Fruit fly (Drosophila melanogaster) whole organism, embryonic: Measurements from ENCODE around the gene CG18473.
A peak's percentile ranks its signal among the peaks of the same experiment; 100 is the strongest.

Source experiments
- Abd-B ChIP-seq: fragments of 200-800 bp; sonication (Bioruptor generic); optimal IDR thresholded peaks from 2 replicates; lab custom pipeline; 2018; ENCODE audit warnings: missing biosample characterization, mild to moderate bottlenecking, missing genetic modification characterization, moderate library complexity
- Bdp1 ChIP-seq: fragments of 200-800 bp; sonication (Bioruptor generic); optimal IDR thresholded peaks from 3 replicates; lab custom pipeline; 2016; ENCODE audit warnings: missing biosample characterization, missing genetic modification characterization
- CG10431 ChIP-seq: fragments of 200-800 bp; sonication (Bioruptor generic); optimal IDR thresholded peaks from 3 replicates; lab custom pipeline; 2018; ENCODE audit warnings: missing biosample characterization, mild to moderate bottlenecking, missing genetic modification characterization
- CG10543 ChIP-seq: fragments of 200-800 bp; sonication (Bioruptor generic); optimal IDR thresholded peaks from 3 replicates; lab custom pipeline; 2017; ENCODE audit warnings: missing biosample characterization, mild to moderate bottlenecking, missing genetic modification characterization, moderate library complexity
- CG11093 ChIP-seq: fragments of 200-800 bp; sonication (Bioruptor generic); IDR thresholded peaks from 3 replicates; pipeline ENCODE4 v1.3.6; 2022; ENCODE audit warnings: missing biosample characterization, missing genetic modification characterization
- CG11504 ChIP-seq: fragments of 200-800 bp; sonication (Bioruptor generic); optimal IDR thresholded peaks from 3 replicates; lab custom pipeline; 2019; ENCODE audit warnings: missing biosample characterization, mild to moderate bottlenecking, missing genetic modification characterization, moderate library complexity
- CG1233 ChIP-seq: fragments of 200-800 bp; sonication (Bioruptor generic); optimal IDR thresholded peaks from 4 replicates; lab custom pipeline; 2018; ENCODE audit warnings: missing biosample characterization, mild to moderate bottlenecking, missing genetic modification characterization
- CG14014 ChIP-seq: fragments of 200-800 bp; sonication (Bioruptor generic); IDR thresholded peaks from 2 replicates; pipeline ENCODE4 v1.3.6; 2022; ENCODE audit warnings: missing biosample characterization, missing genetic modification characterization
- CG15269 ChIP-seq: fragments of 200-800 bp; sonication (Bioruptor generic); optimal IDR thresholded peaks from 2 replicates; lab custom pipeline; 2018; ENCODE audit warnings: missing biosample characterization, mild to moderate bottlenecking, missing genetic modification characterization, moderate library complexity
- CG15601 ChIP-seq: fragments of 200-800 bp; sonication (Bioruptor generic); optimal IDR thresholded peaks from 3 replicates; lab custom pipeline; 2019; ENCODE audit warnings: missing biosample characterization, mild to moderate bottlenecking, missing genetic modification characterization, moderate library complexity
- CG17568 ChIP-seq: fragments of 200-800 bp; sonication (Bioruptor generic); optimal IDR thresholded peaks from 2 replicates; lab custom pipeline; 2018; ENCODE audit warnings: missing biosample characterization, mild to moderate bottlenecking, missing genetic modification characterization, moderate library complexity
- CG18619 ChIP-seq: fragments of 200-800 bp; sonication (Bioruptor generic); optimal IDR thresholded peaks from 3 replicates; lab custom pipeline; 2017; ENCODE audit warnings: missing biosample characterization, mild to moderate bottlenecking, missing genetic modification characterization
- CG2712 ChIP-seq: fragments of 200-800 bp; optimal IDR thresholded peaks from 3 replicates; lab custom pipeline; 2019; ENCODE audit warnings: missing biosample characterization, mild to moderate bottlenecking, missing genetic modification characterization, moderate library complexity
- CG2889 ChIP-seq: fragments of 200-800 bp; sonication (Bioruptor generic); IDR thresholded peaks from 3 replicates; pipeline ENCODE4 v1.3.6; 2022; ENCODE audit warnings: missing biosample characterization, missing genetic modification characterization
- CG30403 ChIP-seq: fragments of 200-800 bp; sonication (Bioruptor generic); optimal IDR thresholded peaks from 3 replicates; lab custom pipeline; 2016; ENCODE audit warnings: missing biosample characterization, missing genetic modification characterization
- CG33213 ChIP-seq: fragments of 200-800 bp; sonication (Bioruptor generic); optimal IDR thresholded peaks from 3 replicates; lab custom pipeline; 2016; ENCODE audit warnings: missing biosample characterization, missing genetic modification characterization
- CG34224 ChIP-seq: fragments of 200-800 bp; sonication (Bioruptor generic); IDR thresholded peaks from 3 replicates; pipeline ENCODE4 v1.3.6; 2022; ENCODE audit warnings: missing biosample characterization, missing genetic modification characterization; ENCODE audit not compliant: partially characterized antibody
- CG4282 ChIP-seq: fragments of 200-800 bp; sonication (Bioruptor generic); optimal IDR thresholded peaks from 2 replicates; lab custom pipeline; 2016; ENCODE audit warnings: missing biosample characterization, missing genetic modification characterization
- CG6683 ChIP-seq: fragments of 200-800 bp; sonication (Bioruptor generic); optimal IDR thresholded peaks from 2 replicates; lab custom pipeline; 2017; ENCODE audit warnings: missing biosample characterization, mild to moderate bottlenecking, missing genetic modification characterization, missing genetic modification reagents
- CG7357 ChIP-seq: fragments of 200-800 bp; sonication (Bioruptor generic); IDR thresholded peaks from 3 replicates; pipeline ENCODE4 v1.3.6; 2022; ENCODE audit warnings: missing biosample characterization, missing genetic modification characterization
- CG8765 ChIP-seq: fragments of 200-800 bp; sonication (Bioruptor generic); IDR thresholded peaks from 2 replicates; pipeline ENCODE4 v1.3.6; 2022; ENCODE audit warnings: missing biosample characterization, missing genetic modification characterization
- CoRest ChIP-seq: fragments of 200-800 bp; sonication (Bioruptor generic); optimal IDR thresholded peaks from 3 replicates; lab custom pipeline; 2018; ENCODE audit warnings: missing biosample characterization, mild to moderate bottlenecking, missing genetic modification characterization, moderate library complexity
- CrebB ChIP-seq: fragments of 200-800 bp; sonication (Bioruptor generic); optimal IDR thresholded peaks from 3 replicates; lab custom pipeline; 2018; ENCODE audit warnings: missing biosample characterization, mild to moderate bottlenecking, missing genetic modification characterization
- Dek ChIP-seq: fragments of 200-800 bp; sonication (Bioruptor generic); optimal IDR thresholded peaks from 3 replicates; lab custom pipeline; 2019; ENCODE audit warnings: missing biosample characterization, mild to moderate bottlenecking, missing genetic modification characterization, moderate library complexity
- Dll ChIP-seq: fragments of 200-800 bp; sonication (Bioruptor generic); IDR thresholded peaks from 4 replicates; pipeline ENCODE4 v1.3.6; 2022; ENCODE audit warnings: missing biosample characterization, missing genetic modification characterization; ENCODE audit not compliant: partially characterized antibody
- HHEX ChIP-seq: fragments of 200-800 bp; sonication (Bioruptor generic); optimal IDR thresholded peaks from 3 replicates; lab custom pipeline; 2017; ENCODE audit warnings: missing biosample characterization, mild to moderate bottlenecking, missing genetic modification characterization, missing genetic modification reagents
- Hr78 ChIP-seq, 2 experiments: fragments of 200-800 bp in 1 of 2; fragments of >200 bp in 1 of 2; sonication (Bioruptor generic) in 1 of 2; optimal IDR thresholded peaks; 2 replicates each; lab custom pipeline; 2017 to 2019; ENCODE audit warnings: missing biosample characterization in 2 of 2, missing genetic modification characterization in 2 of 2, mild to moderate bottlenecking in 1 of 2, moderate library complexity in 1 of 2
- Kr ChIP-seq: fragments of 200-800 bp; sonication (Bioruptor generic); optimal IDR thresholded peaks from 2 replicates; lab custom pipeline; 2017; ENCODE audit warnings: missing biosample characterization, mild to moderate bottlenecking, missing genetic modification characterization
- Lim3 ChIP-seq: fragments of 200-800 bp; sonication (Bioruptor generic); IDR thresholded peaks from 2 replicates; pipeline ENCODE4 v1.3.6; 2022; ENCODE audit warnings: missing biosample characterization, missing genetic modification characterization
- MTF-1 ChIP-seq: fragments of 200-800 bp; sonication (Bioruptor generic); optimal IDR thresholded peaks from 2 replicates; lab custom pipeline; 2018; ENCODE audit warnings: missing biosample characterization, mild to moderate bottlenecking, missing genetic modification characterization, borderline replicate concordance
- Opbp ChIP-seq: fragments of 200-800 bp; sonication (Bioruptor generic); IDR thresholded peaks from 3 replicates; pipeline ENCODE4 v1.3.6; 2022; ENCODE audit warnings: missing biosample characterization, missing genetic modification characterization; ENCODE audit not compliant: partially characterized antibody
- Sin3A ChIP-seq: fragments of >200 bp; optimal IDR thresholded peaks from 2 replicates; lab custom pipeline; 2018
- Sry-δ ChIP-seq: fragments of 200-800 bp; sonication (Bioruptor generic); optimal IDR thresholded peaks from 2 replicates; lab custom pipeline; 2016; ENCODE audit warnings: missing biosample characterization, missing genetic modification characterization
- Tbp ChIP-seq: fragments of >200 bp; optimal IDR thresholded peaks from 2 replicates; lab custom pipeline; 2018; ENCODE audit warnings: missing biosample characterization, missing genetic modification characterization
- aop ChIP-seq: fragments of 200-800 bp; sonication (Bioruptor generic); IDR thresholded peaks from 2 replicates; pipeline ENCODE4 v1.3.6; 2022; ENCODE audit warnings: missing biosample characterization, missing genetic modification characterization
- cg ChIP-seq: fragments of 200-800 bp; sonication (Bioruptor generic); optimal IDR thresholded peaks from 3 replicates; lab custom pipeline; 2019; ENCODE audit warnings: missing biosample characterization, mild to moderate bottlenecking, missing genetic modification characterization, moderate library complexity
- chif ChIP-seq, 2 experiments: fragments of 200-800 bp; sonication (Bioruptor generic); optimal IDR thresholded peaks; 3 replicates each; lab custom pipeline; 2016; ENCODE audit warnings: missing biosample characterization in 2 of 2, missing genetic modification characterization in 2 of 2
- crc ChIP-seq: fragments of 200-800 bp; sonication (Bioruptor generic); optimal IDR thresholded peaks from 2 replicates; lab custom pipeline; 2016; ENCODE audit warnings: missing biosample characterization, missing genetic modification characterization
- ems ChIP-seq: fragments of 200-800 bp; sonication (Bioruptor generic); optimal IDR thresholded peaks from 3 replicates; lab custom pipeline; 2016; ENCODE audit warnings: missing biosample characterization, missing genetic modification characterization
- eve ChIP-seq, 2 experiments: fragments of >200 bp; optimal IDR thresholded peaks; 2 replicates each; lab custom pipeline; 2017; ENCODE audit warnings: missing biosample characterization in 2 of 2, missing genetic modification characterization in 2 of 2
- gcm ChIP-seq: fragments of 200-800 bp; sonication (Bioruptor generic); optimal IDR thresholded peaks from 2 replicates; lab custom pipeline; 2019; ENCODE audit warnings: missing biosample characterization, mild to moderate bottlenecking, missing genetic modification characterization, moderate library complexity
- hth ChIP-seq: fragments of >200 bp; optimal IDR thresholded peaks from 2 replicates; lab custom pipeline; 2017; ENCODE audit warnings: inconsistent platforms
- insv ChIP-seq, 2 experiments: fragments of 200-800 bp; sonication (Bioruptor generic); optimal IDR thresholded peaks; 3 replicates each; lab custom pipeline; 2016 to 2018; ENCODE audit warnings: missing biosample characterization in 2 of 2, missing genetic modification characterization in 2 of 2
- nerfin-1 ChIP-seq: fragments of 200-800 bp; sonication (Bioruptor generic); optimal IDR thresholded peaks from 3 replicates; lab custom pipeline; 2019; ENCODE audit warnings: missing biosample characterization, mild to moderate bottlenecking, missing genetic modification characterization, moderate library complexity
- sc ChIP-seq, 3 experiments: fragments of >200 bp in 2 of 3; fragments of 200-800 bp in 1 of 3; sonication (Bioruptor generic) in 1 of 3; optimal IDR thresholded peaks; 2 replicates in 2 of 3; 3 replicates in 1 of 3; lab custom pipeline; 2017; ENCODE audit warnings: mild to moderate bottlenecking in 1 of 3, missing biosample characterization in 1 of 3, missing genetic modification characterization in 1 of 3, missing genetic modification reagents in 1 of 3
- sisA ChIP-seq: fragments of 200-800 bp; sonication (Bioruptor generic); IDR thresholded peaks from 2 replicates; pipeline ENCODE4 v1.3.6; 2022; ENCODE audit warnings: missing biosample characterization, missing genetic modification characterization
- twi ChIP-seq: fragments of 200-800 bp; optimal IDR thresholded peaks from 2 replicates; lab custom pipeline; 2019; ENCODE audit warnings: missing biosample characterization, mild to moderate bottlenecking, missing genetic modification characterization, moderate library complexity
- yki ChIP-seq: fragments of >200 bp; optimal IDR thresholded peaks from 3 replicates; lab custom pipeline; 2018
- zen2 ChIP-seq: fragments of 200-800 bp; sonication (Bioruptor generic); IDR thresholded peaks from 3 replicates; pipeline ENCODE4 v1.3.6; 2022; ENCODE audit warnings: missing biosample characterization, missing genetic modification characterization; ENCODE audit not compliant: partially characterized antibody
- zfh2 ChIP-seq: fragments of 200-800 bp; sonication (Bioruptor generic); optimal IDR thresholded peaks from 2 replicates; lab custom pipeline; 2016; ENCODE audit warnings: missing biosample characterization, missing genetic modification characterization

Gene CG18473

dm6 chr3R:9399951-9400392 is 36.9 kb downstream of the CG18473 start, which contains the start of gene CG34117 (continued):
- peak; percentile 24 for TF ChIP-seq CG33213
- TF ChIP-seq CG6683 (GFP tag; lab: Kevin White, UChicago): peak; percentile 57
- no peak for TF ChIP-seq Opbp
- TF ChIP-seq nerfin-1 (tag; lab: Kevin White, UChicago): peak; percentile 77
- no peak for TF ChIP-seq aop
- TF ChIP-seq CG14014 (GFP tag; lab: Robert Waterston, UW): peak; percentile 83
- TF ChIP-seq Lim3 (GFP tag; lab: Robert Waterston, UW): no peak
- TF ChIP-seq CG7357 (GFP tag; lab: Robert Waterston, UW): peak; percentile 55; the same call in 2 of the 3 replicates
- TF ChIP-seq Hr78 (GFP tag; optimal IDR thresholded peaks at IDR 0.05; lab: Kevin White, UChicago): peak in 1 of 2 experiments; percentile 17
- TF ChIP-seq Sin3A (lab: Kevin White, UChicago): no peak
- peak; percentile 88 for TF ChIP-seq CG15269 (tag; lab: Kevin White, UChicago)
- TF ChIP-seq CG10431 (GFP tag; lab: Kevin White, UChicago): peak; percentile 25
- TF ChIP-seq ems (GFP tag; lab: Kevin White, UChicago): peak; percentile 25
- TF ChIP-seq yki (lab: Kevin White, UChicago): no peak
- no peak for TF ChIP-seq Tbp (GFP tag; lab: Kevin White, UChicago)
- TF ChIP-seq sisA: peak; percentile 79
- peak; percentile 80 for TF ChIP-seq gcm (GFP tag; lab: Kevin White, UChicago)
- peak; percentile 86 for TF ChIP-seq CG30403 (GFP tag; lab: Kevin White, UChicago)
- peak; percentile 18 for TF ChIP-seq Sry-δ
- peak; percentile 71 for TF ChIP-seq CG10543 (GFP tag; lab: Kevin White, UChicago)
- peak; percentile 64 for TF ChIP-seq CG18619
- TF ChIP-seq CG4282 (GFP tag; lab: Kevin White, UChicago): no peak
- peak; percentile 41 for TF ChIP-seq MTF-1
- no peak for TF ChIP-seq sc (optimal IDR thresholded peaks at IDR 0.05; lab: Kevin White, UChicago)
- TF ChIP-seq sc (GFP tag; optimal IDR thresholded peaks at IDR 0.05; lab: Kevin White, UChicago): peak; percentile 58
- TF ChIP-seq CoRest (tag; lab: Kevin White, UChicago): peak; percentile 78
- TF ChIP-seq CrebB (tag; lab: Kevin White, UChicago): peak; percentile 65
- TF ChIP-seq CG8765 (GFP tag; lab: Robert Waterston, UW): peak; percentile 73
- no peak for TF ChIP-seq hth (lab: Kevin White, UChicago)
- TF ChIP-seq eve (GFP tag; optimal IDR thresholded peaks at IDR 0.05; lab: Kevin White, UChicago): no peak
- no peak for TF ChIP-seq Dll (GFP tag; lab: Robert Waterston, UW)
- TF ChIP-seq CG1233: peak; percentile 77
- TF ChIP-seq twi (tag; lab: Kevin White, UChicago): peak; percentile 63
- TF ChIP-seq HHEX (GFP tag; lab: Kevin White, UChicago): peak; percentile 74
- TF ChIP-seq CG2889 (GFP tag; lab: Robert Waterston, UW): peak; percentile 60; the same call in 2 of the 3 replicates
- TF ChIP-seq zfh2 (GFP tag; lab: Kevin White, UChicago): peak; percentile 54
- peak; percentile 88 for TF ChIP-seq CG2712
- no peak for TF ChIP-seq zen2 (GFP tag; lab: Robert Waterston, UW)
- TF ChIP-seq insv (GFP tag; optimal IDR thresholded peaks at IDR 0.05; lab: Kevin White, UChicago): peak; percentile 80 to 100
- TF ChIP-seq chif (GFP tag; optimal IDR thresholded peaks at IDR 0.05; lab: Kevin White, UChicago): peak in 1 of 2 experiments; percentile 62
- peak; percentile 64 for TF ChIP-seq Abd-B (GFP tag; lab: Kevin White, UChicago)
- TF ChIP-seq CG11504 (tag; lab: Kevin White, UChicago): peak; percentile 80
- TF ChIP-seq CG34224 (GFP tag; lab: Robert Waterston, UW): no peak
- peak; percentile 21 for TF ChIP-seq crc (GFP tag; lab: Kevin White, UChicago)
- peak; percentile 6 for TF ChIP-seq Bdp1
- peak; percentile 85 for TF ChIP-seq Dek (tag; lab: Kevin White, UChicago)
- no peak for TF ChIP-seq cg (GFP tag; lab: Kevin White, UChicago)
- peak; percentile 77 for TF ChIP-seq CG17568 (GFP tag; lab: Kevin White, UChicago)
- peak; percentile 59; the same call in 2 of the 3 replicates for TF ChIP-seq CG11093 (GFP tag; lab: Robert Waterston, UW)
- no peak for TF ChIP-seq Kr
- TF ChIP-seq CG15601 (tag; lab: Kevin White, UChicago): peak; percentile 71
